Fruit fly (Drosophila melanogaster) whole organism, embryonic: ENCODE results near the gene peg.

Experiments used
- ATbp ChIP-seq: fragments of 200-800 bp; sonication (Bioruptor generic); optimal IDR thresholded peaks from 2 replicates; lab custom pipeline; 2017; ENCODE audit warnings: missing biosample characterization, mild to moderate bottlenecking, missing genetic modification characterization, missing genetic modification reagents
- Atf-2 ChIP-seq: fragments of 200-800 bp; sonication (Bioruptor generic); optimal IDR thresholded peaks from 2 replicates; lab custom pipeline; 2016; ENCODE audit warnings: missing biosample characterization, missing genetic modification characterization
- Atf6 ChIP-seq: fragments of 200-800 bp; sonication (Bioruptor generic); IDR thresholded peaks from 2 replicates; pipeline ENCODE4 v1.3.6; 2022; ENCODE audit warnings: missing biosample characterization, missing genetic modification characterization
- Bdp1 ChIP-seq: fragments of 200-800 bp; sonication (Bioruptor generic); optimal IDR thresholded peaks from 3 replicates; lab custom pipeline; 2016; ENCODE audit warnings: missing biosample characterization, missing genetic modification characterization
- Bteb2 ChIP-seq: fragments of 200-800 bp; sonication (Bioruptor generic); optimal IDR thresholded peaks from 2 replicates; lab custom pipeline; 2016; ENCODE audit warnings: missing biosample characterization, missing genetic modification characterization
- CG11093 ChIP-seq: fragments of 200-800 bp; sonication (Bioruptor generic); IDR thresholded peaks from 3 replicates; pipeline ENCODE4 v1.3.6; 2022; ENCODE audit warnings: missing biosample characterization, missing genetic modification characterization
- CG11456 ChIP-seq: fragments of 200-800 bp; sonication (Bioruptor generic); IDR thresholded peaks from 3 replicates; pipeline ENCODE4 v1.3.6; 2022; ENCODE audit warnings: missing biosample characterization, missing genetic modification characterization
- CG12236 ChIP-seq: fragments of 200-800 bp; sonication (Bioruptor generic); optimal IDR thresholded peaks from 2 replicates; lab custom pipeline; 2016; ENCODE audit warnings: missing biosample characterization, missing genetic modification characterization
- CG13123 ChIP-seq: fragments of 200-800 bp; sonication (Bioruptor generic); optimal IDR thresholded peaks from 2 replicates; lab custom pipeline; 2016; ENCODE audit warnings: missing biosample characterization, missing genetic modification characterization
- CG15011 ChIP-seq: fragments of 200-800 bp; sonication (Bioruptor generic); optimal IDR thresholded peaks from 3 replicates; lab custom pipeline; 2018; ENCODE audit warnings: missing biosample characterization, mild to moderate bottlenecking, missing genetic modification characterization
- CG17612 ChIP-seq: fragments of 200-800 bp; sonication (Bioruptor generic); IDR thresholded peaks from 2 replicates; pipeline ENCODE4 v1.3.6; 2022; ENCODE audit warnings: missing biosample characterization, missing genetic modification characterization
- CG32772 ChIP-seq: fragments of 200-800 bp; sonication (Bioruptor generic); IDR thresholded peaks from 2 replicates; pipeline ENCODE4 v1.3.6; 2022; ENCODE audit warnings: missing biosample characterization, missing genetic modification characterization
- CG3407 ChIP-seq: fragments of 200-800 bp; sonication (Bioruptor generic); optimal IDR thresholded peaks from 2 replicates; lab custom pipeline; 2018; ENCODE audit warnings: missing biosample characterization, mild to moderate bottlenecking, missing genetic modification characterization
- CG3726 ChIP-seq: fragments of 200-800 bp; sonication (Bioruptor generic); IDR thresholded peaks from 3 replicates; pipeline ENCODE4, ENCODE4 v1.3.6; 2022; ENCODE audit warnings: missing biosample characterization, missing genetic modification characterization
- CG43689 ChIP-seq: fragments of 200-800 bp; sonication (Bioruptor generic); IDR thresholded peaks from 2 replicates; pipeline ENCODE4 v1.3.6; 2022; ENCODE audit warnings: missing biosample characterization, missing genetic modification characterization
- CG4404 ChIP-seq: fragments of 200-800 bp; sonication (Bioruptor generic); IDR thresholded peaks from 2 replicates; pipeline ENCODE4 v1.3.6; 2022; ENCODE audit warnings: missing biosample characterization, missing genetic modification characterization
- CG4730 ChIP-seq: fragments of 200-800 bp; sonication (Bioruptor generic); IDR thresholded peaks from 2 replicates; pipeline ENCODE4 v1.3.6; 2022; ENCODE audit warnings: missing biosample characterization, missing genetic modification characterization
- CG6254 ChIP-seq: fragments of 200-800 bp; sonication (Bioruptor generic); optimal IDR thresholded peaks from 3 replicates; lab custom pipeline; 2017; ENCODE audit warnings: mild to moderate bottlenecking, missing biosample characterization, missing genetic modification reagents, missing genetic modification characterization
- CG8924 ChIP-seq: fragments of 200-800 bp; optimal IDR thresholded peaks from 3 replicates; lab custom pipeline; 2019; ENCODE audit warnings: missing biosample characterization, mild to moderate bottlenecking, missing genetic modification characterization, moderate library complexity
- CG9727 ChIP-seq: fragments of 200-800 bp; sonication (Bioruptor generic); optimal IDR thresholded peaks from 3 replicates; lab custom pipeline; 2017; ENCODE audit warnings: missing biosample characterization, mild to moderate bottlenecking, missing genetic modification characterization
- Chrac-16 ChIP-seq: fragments of 200-800 bp; sonication (Bioruptor generic); optimal IDR thresholded peaks from 3 replicates; lab custom pipeline; 2016; ENCODE audit warnings: missing biosample characterization, missing genetic modification characterization
- D ChIP-seq, 2 experiments: fragments of 200-800 bp in 1 of 2; fragments of >200 bp in 1 of 2; sonication (Bioruptor generic) in 1 of 2; optimal IDR thresholded peaks; 2 replicates in 1 of 2; 3 replicates in 1 of 2; lab custom pipeline; 2017; ENCODE audit warnings: mild to moderate bottlenecking in 1 of 2, missing biosample characterization in 1 of 2, missing genetic modification characterization in 1 of 2, missing genetic modification reagents in 1 of 2
- Fer1 ChIP-seq: fragments of 200-800 bp; sonication (Bioruptor generic); optimal IDR thresholded peaks from 2 replicates; lab custom pipeline; 2017; ENCODE audit warnings: missing biosample characterization, mild to moderate bottlenecking, missing genetic modification characterization
- H15 ChIP-seq: fragments of 200-800 bp; sonication (Bioruptor generic); IDR thresholded peaks from 3 replicates; pipeline ENCODE4 v1.3.6; 2022; ENCODE audit warnings: missing biosample characterization, missing genetic modification characterization
- HHEX ChIP-seq: fragments of 200-800 bp; sonication (Bioruptor generic); optimal IDR thresholded peaks from 3 replicates; lab custom pipeline; 2017; ENCODE audit warnings: missing biosample characterization, mild to moderate bottlenecking, missing genetic modification characterization, missing genetic modification reagents
- Lhr ChIP-seq: fragments of 200-800 bp; sonication (Bioruptor generic); optimal IDR thresholded peaks from 3 replicates; lab custom pipeline; 2017; ENCODE audit warnings: mild to moderate bottlenecking, missing biosample characterization, missing genetic modification reagents, missing genetic modification characterization
- Pdp1 ChIP-seq, 2 experiments: fragments of 200-800 bp; sonication (Bioruptor generic); optimal IDR thresholded peaks; 3 replicates each; lab custom pipeline; 2016; ENCODE audit warnings: missing biosample characterization in 2 of 2, missing genetic modification characterization in 2 of 2, mild to moderate bottlenecking in 1 of 2, moderate library complexity in 1 of 2
- Stat92E ChIP-seq, 3 experiments: fragments of >200 bp in 2 of 3; fragments of 200-800 bp in 1 of 3; sonication (Bioruptor generic) in 1 of 3; optimal IDR thresholded peaks; 2 replicates each; lab custom pipeline; 2017 to 2019; ENCODE audit warnings: missing biosample characterization in 3 of 3, missing genetic modification characterization in 3 of 3, mild to moderate bottlenecking in 1 of 3, moderate library complexity in 1 of 3
- abd-A ChIP-seq: fragments of 200-800 bp; sonication (Bioruptor generic); optimal IDR thresholded peaks from 3 replicates; lab custom pipeline; 2019; ENCODE audit warnings: missing biosample characterization, mild to moderate bottlenecking, missing genetic modification characterization, moderate library complexity
- amos ChIP-seq: fragments of 200-800 bp; sonication (Bioruptor generic); IDR thresholded peaks from 2 replicates; pipeline ENCODE4 v1.3.6; 2022; ENCODE audit warnings: missing biosample characterization, missing genetic modification characterization; ENCODE audit not compliant: partially characterized antibody
- aop ChIP-seq: fragments of 200-800 bp; sonication (Bioruptor generic); IDR thresholded peaks from 2 replicates; pipeline ENCODE4 v1.3.6; 2022; ENCODE audit warnings: missing biosample characterization, missing genetic modification characterization
- ewg ChIP-seq: fragments of 200-800 bp; sonication (Bioruptor generic); optimal IDR thresholded peaks from 3 replicates; lab custom pipeline; 2017; ENCODE audit warnings: mild to moderate bottlenecking, missing biosample characterization, missing genetic modification reagents, missing genetic modification characterization
- ftz-f1 ChIP-seq: fragments of 200-800 bp; sonication (Bioruptor generic); optimal IDR thresholded peaks from 2 replicates; lab custom pipeline; 2016; ENCODE audit warnings: missing biosample characterization, missing genetic modification characterization
- jing ChIP-seq: fragments of 200-800 bp; sonication (Bioruptor generic); optimal IDR thresholded peaks from 2 replicates; lab custom pipeline; 2018; ENCODE audit warnings: missing biosample characterization, mild to moderate bottlenecking, missing genetic modification characterization
- kay ChIP-seq: fragments of 200-800 bp; sonication (Bioruptor generic); optimal IDR thresholded peaks from 2 replicates; lab custom pipeline; 2016; ENCODE audit warnings: missing biosample characterization, missing genetic modification characterization
- mam ChIP-seq: fragments of 200-800 bp; sonication (Bioruptor generic); optimal IDR thresholded peaks from 3 replicates; lab custom pipeline; 2016; ENCODE audit warnings: missing biosample characterization, missing genetic modification characterization
- nerfin-1 ChIP-seq: fragments of 200-800 bp; sonication (Bioruptor generic); optimal IDR thresholded peaks from 3 replicates; lab custom pipeline; 2019; ENCODE audit warnings: missing biosample characterization, mild to moderate bottlenecking, missing genetic modification characterization, moderate library complexity
- peb ChIP-seq: fragments of 200-800 bp; sonication (Bioruptor generic); IDR thresholded peaks from 2 replicates; pipeline ENCODE4 v1.3.6; 2022; ENCODE audit warnings: missing biosample characterization, missing genetic modification characterization
- repo ChIP-seq: fragments of 200-800 bp; sonication (Bioruptor generic); optimal IDR thresholded peaks from 2 replicates; lab custom pipeline; 2016; ENCODE audit warnings: missing biosample characterization, missing genetic modification characterization
- rib ChIP-seq: fragments of 200-800 bp; sonication (Bioruptor generic); IDR thresholded peaks from 2 replicates; pipeline ENCODE4 v1.3.6; 2022; ENCODE audit warnings: missing biosample characterization, missing genetic modification characterization
- salm ChIP-seq: fragments of 200-800 bp; sonication (Bioruptor generic); optimal IDR thresholded peaks from 2 replicates; lab custom pipeline; 2018; ENCODE audit warnings: missing biosample characterization, mild to moderate bottlenecking, missing genetic modification characterization
- scrt ChIP-seq: fragments of 200-800 bp; sonication (Bioruptor generic); optimal IDR thresholded peaks from 2 replicates; lab custom pipeline; 2018; ENCODE audit warnings: missing biosample characterization, mild to moderate bottlenecking, missing genetic modification characterization, moderate library complexity
- sd ChIP-seq: fragments of 200-800 bp; sonication (Bioruptor generic); optimal IDR thresholded peaks from 3 replicates; lab custom pipeline; 2018; ENCODE audit warnings: missing biosample characterization, mild to moderate bottlenecking, missing genetic modification characterization, moderate library complexity
- sens ChIP-seq: fragments of 200-800 bp; sonication (Bioruptor generic); peaks from one replicate; lab custom pipeline; 2016; ENCODE audit warnings: missing biosample characterization, missing genetic modification characterization
- sima ChIP-seq: fragments of 200-800 bp; sonication (Bioruptor generic); optimal IDR thresholded peaks from 2 replicates; lab custom pipeline; 2016; ENCODE audit warnings: missing biosample characterization, missing genetic modification characterization
- sisA ChIP-seq: fragments of 200-800 bp; sonication (Bioruptor generic); IDR thresholded peaks from 2 replicates; pipeline ENCODE4 v1.3.6; 2022; ENCODE audit warnings: missing biosample characterization, missing genetic modification characterization
- slou ChIP-seq: fragments of 200-800 bp; sonication (Bioruptor generic); optimal IDR thresholded peaks from 3 replicates; lab custom pipeline; 2016; ENCODE audit warnings: missing biosample characterization, missing genetic modification characterization
- tio ChIP-seq: fragments of 200-800 bp; sonication (Bioruptor generic); optimal IDR thresholded peaks from 2 replicates; lab custom pipeline; 2017; ENCODE audit warnings: missing biosample characterization, missing genetic modification characterization, inconsistent platforms
- vfl ChIP-seq: fragments of 200-800 bp; sonication (Bioruptor generic); optimal IDR thresholded peaks from 2 replicates; lab custom pipeline; 2016; ENCODE audit warnings: missing biosample characterization, missing genetic modification characterization
- vnd ChIP-seq: fragments of 200-800 bp; sonication (Bioruptor generic); IDR thresholded peaks from 3 replicates; pipeline ENCODE4 v1.3.6; 2022; ENCODE audit warnings: missing biosample characterization, missing genetic modification characterization; ENCODE audit not compliant: partially characterized antibody
- zen2 ChIP-seq: fragments of 200-800 bp; sonication (Bioruptor generic); IDR thresholded peaks from 3 replicates; pipeline ENCODE4 v1.3.6; 2022; ENCODE audit warnings: missing biosample characterization, missing genetic modification characterization; ENCODE audit not compliant: partially characterized antibody

peg gene

DNA sequence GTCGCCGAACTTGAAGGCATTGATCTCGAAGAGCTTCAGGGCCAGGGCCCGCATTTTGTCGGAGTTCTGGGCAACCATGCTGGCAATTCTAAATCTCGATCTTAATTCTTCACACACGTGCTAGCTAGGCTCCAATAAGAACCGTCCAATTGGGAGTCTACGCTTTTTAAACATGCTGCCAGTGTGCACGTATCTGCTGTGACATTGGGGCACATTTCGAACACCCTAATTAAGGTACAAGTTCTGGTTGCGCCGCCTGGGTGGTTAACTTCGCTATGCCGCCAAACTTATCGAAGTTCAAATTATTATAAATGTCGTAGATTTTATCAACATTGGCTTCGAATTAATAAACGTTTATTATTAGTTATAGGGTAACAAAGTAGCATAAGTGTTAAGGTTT lies 49.2 kb upstream of the peg start, which contains the start of gene r-l (continued):
- TF ChIP-seq mam (GFP tag; lab: Kevin White, UChicago) = no peak
- TF ChIP-seq HHEX (GFP tag; lab: Kevin White, UChicago) = no peak
- TF ChIP-seq peb (GFP tag; lab: Robert Waterston, UW) = no peak
- no peak for TF ChIP-seq salm (tag; lab: Kevin White, UChicago)
- no peak for TF ChIP-seq CG3726 (GFP tag; lab: Robert Waterston, UW)
- TF ChIP-seq CG3407 = no peak
- TF ChIP-seq Fer1 (GFP tag; lab: Kevin White, UChicago) = peak; percentile 27
- TF ChIP-seq ewg (GFP tag; lab: Kevin White, UChicago) = peak; percentile 6
- no peak for TF ChIP-seq kay (GFP tag; lab: Kevin White, UChicago)
- no peak for TF ChIP-seq slou (GFP tag; lab: Kevin White, UChicago)
- TF ChIP-seq CG13123 = no peak
- peak; percentile 65 for TF ChIP-seq sens (GFP tag; lab: Kevin White, UChicago)
- no peak for TF ChIP-seq CG6254 (GFP tag; lab: Kevin White, UChicago)
- TF ChIP-seq ftz-f1 (GFP tag; lab: Kevin White, UChicago) = peak; percentile 80
- TF ChIP-seq CG12236 (GFP tag; lab: Kevin White, UChicago) = no peak
- TF ChIP-seq Pdp1 (GFP tag; optimal IDR thresholded peaks at IDR 0.05; lab: Kevin White, UChicago) = peak in 1 of 2 experiments; percentile 51
- no peak for TF ChIP-seq D (optimal IDR thresholded peaks at IDR 0.05; lab: Kevin White, UChicago)
- no peak for TF ChIP-seq D (GFP tag; optimal IDR thresholded peaks at IDR 0.05; lab: Kevin White, UChicago)
- no peak for TF ChIP-seq Atf6 (GFP tag; lab: Robert Waterston, UW)
- TF ChIP-seq aop (GFP tag; lab: Robert Waterston, UW) = no peak
- TF ChIP-seq CG17612 = no peak
- TF ChIP-seq Bdp1 (GFP tag; lab: Kevin White, UChicago) = no peak
- TF ChIP-seq sisA (GFP tag; lab: Robert Waterston, UW) = no peak
- no peak for TF ChIP-seq CG43689 (GFP tag; lab: Robert Waterston, UW)
- no peak for TF ChIP-seq Chrac-16 (GFP tag; lab: Kevin White, UChicago)
- TF ChIP-seq sima (GFP tag; lab: Kevin White, UChicago) = no peak
- TF ChIP-seq sd (tag; lab: Kevin White, UChicago) = peak; percentile 20
- no peak for TF ChIP-seq CG32772
- no peak for TF ChIP-seq repo (GFP tag; lab: Kevin White, UChicago)
- TF ChIP-seq CG11456 = no peak
- TF ChIP-seq jing (GFP tag; lab: Kevin White, UChicago) = no peak
- no peak for TF ChIP-seq CG15011 (GFP tag; lab: Kevin White, UChicago)
- no peak for TF ChIP-seq tio (GFP tag; lab: Kevin White, UChicago)
- no peak for TF ChIP-seq zen2 (GFP tag; lab: Robert Waterston, UW)
- no peak for TF ChIP-seq H15 (GFP tag; lab: Robert Waterston, UW)
- no peak for TF ChIP-seq CG4730 (GFP tag; lab: Robert Waterston, UW)
- no peak for TF ChIP-seq ATbp (GFP tag; lab: Kevin White, UChicago)
- no peak for TF ChIP-seq vfl (GFP tag; lab: Kevin White, UChicago)
- TF ChIP-seq Lhr (GFP tag; lab: Kevin White, UChicago) = peak; percentile 79
- no peak for TF ChIP-seq rib (GFP tag; lab: Robert Waterston, UW)
- TF ChIP-seq Stat92E (GFP tag; optimal IDR thresholded peaks at IDR 0.05; lab: Kevin White, UChicago) = no peak
- TF ChIP-seq amos = peak; percentile 55; the same call in 1 of the 2 replicates
- no peak for TF ChIP-seq Bteb2 (GFP tag; lab: Kevin White, UChicago)
- TF ChIP-seq CG11093 = no peak
- no peak for TF ChIP-seq CG4404 (GFP tag; lab: Robert Waterston, UW)
- TF ChIP-seq scrt = no peak
- no peak for TF ChIP-seq CG9727 (GFP tag; lab: Kevin White, UChicago)
- TF ChIP-seq CG8924 (tag; lab: Kevin White, UChicago) = no peak
- no peak for TF ChIP-seq abd-A (tag; lab: Kevin White, UChicago)
- TF ChIP-seq Atf-2 = no peak
- no peak for TF ChIP-seq vnd (GFP tag; lab: Robert Waterston, UW)
- no peak for TF ChIP-seq nerfin-1 (tag; lab: Kevin White, UChicago)
